Fruit fly (Drosophila melanogaster) whole organism, embryonic: ENCODE measurements around the gene CG5611.

ENCODE experiments used
- CG1602 ChIP-seq: fragments of 200-800 bp; sonication (Bioruptor generic); optimal IDR thresholded peaks from 3 replicates; lab custom pipeline; 2016; ENCODE audit warnings: missing biosample characterization, missing genetic modification characterization
- CG16863 ChIP-seq: fragments of 200-800 bp; sonication (Bioruptor generic); optimal IDR thresholded peaks from 3 replicates; lab custom pipeline; 2016; ENCODE audit warnings: missing biosample characterization, missing genetic modification characterization
- CG18262 ChIP-seq: fragments of 200-800 bp; optimal IDR thresholded peaks from 3 replicates; lab custom pipeline; 2019; ENCODE audit warnings: missing biosample characterization, mild to moderate bottlenecking, missing genetic modification characterization, moderate library complexity
- CG4424 ChIP-seq: fragments of 200-800 bp; sonication (Bioruptor generic); optimal IDR thresholded peaks from 3 replicates; lab custom pipeline; 2016; ENCODE audit warnings: missing biosample characterization, missing genetic modification characterization
- eyg ChIP-seq: fragments of 200-800 bp; sonication (Bioruptor generic); optimal IDR thresholded peaks from 3 replicates; lab custom pipeline; 2016; ENCODE audit warnings: missing biosample characterization, missing genetic modification characterization
- fd3F ChIP-seq: fragments of 200-800 bp; sonication (Bioruptor generic); optimal IDR thresholded peaks from 2 replicates; lab custom pipeline; 2018; ENCODE audit warnings: missing biosample characterization, mild to moderate bottlenecking, missing genetic modification characterization, moderate library complexity
- fru ChIP-seq: fragments of >200 bp; optimal IDR thresholded peaks from 2 replicates; lab custom pipeline; 2017
- hb ChIP-seq: fragments of 200-800 bp; sonication (Bioruptor generic); IDR thresholded peaks from 3 replicates; pipeline ENCODE4 v1.3.6; 2022; ENCODE audit warnings: missing biosample characterization, missing genetic modification characterization; ENCODE audit not compliant: partially characterized antibody
- hth ChIP-seq: fragments of >200 bp; optimal IDR thresholded peaks from 2 replicates; lab custom pipeline; 2017; ENCODE audit warnings: inconsistent platforms

dm6 chr3R:27597258-27597657 is 38.6 kb downstream of the CG5611 start:
- no peak for TF ChIP-seq CG1602 (GFP tag; lab: Kevin White, UChicago)
- no peak for TF ChIP-seq eyg (GFP tag; lab: Kevin White, UChicago)
- no peak for TF ChIP-seq fd3F
- no peak for TF ChIP-seq CG18262
- TF ChIP-seq CG4424 (GFP tag; lab: Kevin White, UChicago), result no peak
- TF ChIP-seq hb (GFP tag; lab: Robert Waterston, UW), result no peak
- no peak for TF ChIP-seq fru (lab: Kevin White, UChicago)
- no peak for TF ChIP-seq hth (lab: Kevin White, UChicago)
- no peak for TF ChIP-seq CG16863 (GFP tag; lab: Kevin White, UChicago)
